Fruit fly (Drosophila melanogaster) whole organism, embryonic: ENCODE data around the gene Top3beta.

ENCODE experiments used
- BEAF-32 ChIP-seq: fragments of 200-800 bp; sonication (Bioruptor generic); optimal IDR thresholded peaks from 3 replicates; lab custom pipeline; 2017; ENCODE audit warnings: missing biosample characterization, missing genetic modification characterization, mild to moderate bottlenecking, moderate library complexity, missing genetic modification reagents
- CG10543 ChIP-seq: fragments of 200-800 bp; sonication (Bioruptor generic); optimal IDR thresholded peaks from 3 replicates; lab custom pipeline; 2017; ENCODE audit warnings: missing biosample characterization, mild to moderate bottlenecking, missing genetic modification characterization, moderate library complexity
- CG17186 ChIP-seq: fragments of 200-800 bp; sonication (Bioruptor generic); optimal IDR thresholded peaks from 3 replicates; lab custom pipeline; 2017; ENCODE audit warnings: missing biosample characterization, missing genetic modification reagents, missing genetic modification characterization
- CG34224 ChIP-seq: fragments of 200-800 bp; sonication (Bioruptor generic); IDR thresholded peaks from 3 replicates; pipeline ENCODE4 v1.3.6; 2022; ENCODE audit warnings: missing biosample characterization, missing genetic modification characterization; ENCODE audit not compliant: partially characterized antibody
- CG6854 ChIP-seq: fragments of 200-800 bp; sonication (Bioruptor generic); optimal IDR thresholded peaks from 3 replicates; lab custom pipeline; 2017; ENCODE audit warnings: missing biosample characterization, mild to moderate bottlenecking, missing genetic modification characterization
- Dek ChIP-seq: fragments of 200-800 bp; sonication (Bioruptor generic); optimal IDR thresholded peaks from 3 replicates; lab custom pipeline; 2019; ENCODE audit warnings: missing biosample characterization, mild to moderate bottlenecking, missing genetic modification characterization, moderate library complexity
- Dref ChIP-seq: fragments of 200-800 bp; sonication (Bioruptor generic); IDR thresholded peaks from 2 replicates; pipeline ENCODE4 v1.3.6; 2022; ENCODE audit warnings: missing biosample characterization, missing genetic modification characterization
- GATAe ChIP-seq: fragments of 200-800 bp; sonication (Bioruptor generic); conservative IDR thresholded peaks from 2 replicates; pipeline ENCODE4 v1.3.6; 2022; ENCODE audit warnings: missing biosample characterization, missing genetic modification characterization
- Gsc ChIP-seq: fragments of 200-800 bp; sonication (Bioruptor generic); IDR thresholded peaks from 2 replicates; pipeline ENCODE4 v1.3.6; 2022; ENCODE audit warnings: missing biosample characterization, missing genetic modification characterization
- bsh ChIP-seq, 2 experiments: fragments of 200-800 bp; sonication (Bioruptor generic); optimal IDR thresholded peaks; 2 replicates each; lab custom pipeline; 2017 to 2018; ENCODE audit warnings: mild to moderate bottlenecking in 2 of 2, missing biosample characterization in 2 of 2, missing genetic modification characterization in 2 of 2, moderate library complexity in 1 of 2
- h ChIP-seq: fragments of >200 bp; optimal IDR thresholded peaks from 2 replicates; lab custom pipeline; 2017
- luna ChIP-seq: fragments of 200-800 bp; sonication (Bioruptor generic); optimal IDR thresholded peaks from 2 replicates; lab custom pipeline; 2016; ENCODE audit warnings: missing biosample characterization, missing genetic modification characterization
- mirr ChIP-seq: fragments of 200-800 bp; sonication (Bioruptor generic); optimal IDR thresholded peaks from 3 replicates; lab custom pipeline; 2018; ENCODE audit warnings: missing biosample characterization, mild to moderate bottlenecking, missing genetic modification characterization
- tio ChIP-seq: fragments of 200-800 bp; sonication (Bioruptor generic); optimal IDR thresholded peaks from 2 replicates; lab custom pipeline; 2017; ENCODE audit warnings: missing biosample characterization, missing genetic modification characterization, inconsistent platforms

- TF ChIP-seq luna (no peak), tio (no peak), GATAe (GFP tag; lab: Robert Waterston, UW) (no peak), CG6854 (GFP tag; lab: Kevin White, UChicago) (no peak), Gsc (GFP tag; lab: Robert Waterston, UW) (no peak), Dek (tag; lab: Kevin White, UChicago) (no peak), CG17186 (peak; percentile 56), bsh (GFP tag; optimal IDR thresholded peaks at IDR 0.05; lab: Kevin White, UChicago) (no peak), Dref (GFP tag; lab: Robert Waterston, UW) (peak; percentile 48), CG34224 (peak; percentile 44; the same call in 1 of the 3 replicates), CG10543 (GFP tag; lab: Kevin White, UChicago) (no peak), BEAF-32 (peak; percentile 42), mirr (GFP tag; lab: Kevin White, UChicago) (no peak), h (lab: Kevin White, UChicago) (no peak)
Measured at dm6 chrX:6291083-6291699, 3.4 kb upstream of the Top3beta start, which contains the start of the genes Rpt4 and mldr.
